Worm (Caenorhabditis elegans) whole organism, young adult: ENCODE data around the gene nhr-230.

Experiments used
- F23B12.7 ChIP-seq: sonication (generic microtip); optimal IDR thresholded peaks from 2 replicates; lab custom pipeline; 2017; ENCODE audit warnings: missing genetic modification characterization, mild to moderate bottlenecking, missing compliant biosample characterization, antibody characterized with exemption, moderate library complexity; ENCODE audit not compliant: insufficient read depth
- F33H1.4 ChIP-seq: fragments of 200-800 bp; sonication (Bioruptor generic); IDR thresholded peaks from 2 replicates; pipeline ENCODE4 v1.3.6; 2022; ENCODE audit warnings: missing genetic modification reagents, missing genetic modification characterization, missing compliant biosample characterization
- F37B4.10 ChIP-seq: fragments of 200-800 bp; sonication (Bioruptor generic); IDR thresholded peaks from 2 replicates; pipeline ENCODE4 v1.3.6; 2022; ENCODE audit warnings: missing genetic modification characterization, missing compliant biosample characterization
- F55B11.4 ChIP-seq: sonication (generic microtip); optimal IDR thresholded peaks from 2 replicates; lab custom pipeline; 2016; ENCODE audit warnings: missing compliant biosample characterization, missing genetic modification characterization, borderline replicate concordance; ENCODE audit not compliant: insufficient read depth
- T26A5.8 ChIP-seq: sonication (generic microtip); optimal IDR thresholded peaks from 2 replicates; lab custom pipeline; 2016; ENCODE audit warnings: missing genetic modification characterization, missing compliant biosample characterization
- Y95B8A.8 ChIP-seq: fragments of 200-800 bp; sonication (Bioruptor generic); IDR thresholded peaks from 2 replicates; pipeline ENCODE4 v1.3.6; 2022; ENCODE audit warnings: missing genetic modification reagents, missing genetic modification characterization, missing compliant biosample characterization
- athp-1 ChIP-seq: sonication (generic microtip); optimal IDR thresholded peaks from 2 replicates; lab custom pipeline; 2017; ENCODE audit warnings: mild to moderate bottlenecking, missing genetic modification characterization, missing compliant biosample characterization
- cebp-1 ChIP-seq, 2 experiments: fragments of 200-800 bp in 1 of 2; sonication (Bioruptor generic) in 1 of 2; sonication (generic microtip) in 1 of 2; IDR thresholded peaks in 1 of 2; optimal IDR thresholded peaks in 1 of 2; 2 replicates each; pipeline versions ENCODE4 v1.3.6 to Lab custom; 2017 to 2022; ENCODE audit warnings: missing compliant biosample characterization in 2 of 2, missing genetic modification characterization in 2 of 2, mild to moderate bottlenecking in 1 of 2, missing genetic modification reagents in 1 of 2, moderate library complexity in 1 of 2
- cebp-2 ChIP-seq: fragments of 200-800 bp; sonication (Bioruptor generic); IDR thresholded peaks from 2 replicates; pipeline ENCODE4 v1.3.6; 2022; ENCODE audit warnings: missing genetic modification characterization, missing compliant biosample characterization
- ceh-79 ChIP-seq: sonication (generic microtip); optimal IDR thresholded peaks from 2 replicates; lab custom pipeline; 2017; ENCODE audit warnings: mild to moderate bottlenecking, missing genetic modification characterization, missing compliant biosample characterization
- chd-7 ChIP-seq: sonication (generic microtip); optimal IDR thresholded peaks from 2 replicates; lab custom pipeline; 2016; ENCODE audit warnings: mild to moderate bottlenecking, missing genetic modification characterization, moderate library complexity, missing compliant biosample characterization
- die-1 ChIP-seq: sonication (generic microtip); optimal IDR thresholded peaks from 2 replicates; lab custom pipeline; 2016; ENCODE audit warnings: missing genotype, mild to moderate bottlenecking, missing genetic modification characterization, missing compliant biosample characterization
- egrh-3 ChIP-seq: fragments of 200-800 bp; sonication (Bioruptor generic); IDR thresholded peaks from 2 replicates; pipeline ENCODE4 v1.3.6; 2022; ENCODE audit warnings: missing genetic modification reagents, missing genetic modification characterization, missing compliant biosample characterization
- gei-17 ChIP-seq: fragments of 200-800 bp; sonication (Bioruptor generic); optimal IDR thresholded peaks from 2 replicates; lab custom pipeline; 2018; ENCODE audit warnings: mild to moderate bottlenecking, missing genetic modification characterization, missing compliant biosample characterization
- hlh-26 ChIP-seq: fragments of 200-800 bp; sonication (Bioruptor generic); conservative IDR thresholded peaks from 2 replicates; pipeline ENCODE4 v1.3.6; 2022; ENCODE audit warnings: missing genetic modification reagents, missing genetic modification characterization, missing compliant biosample characterization
- hmg-1.2 ChIP-seq: fragments of 200-800 bp; sonication (Bioruptor generic); IDR thresholded peaks from 2 replicates; pipeline ENCODE4 v1.3.6; 2022; ENCODE audit warnings: missing genetic modification reagents, missing genetic modification characterization, missing compliant biosample characterization
- let-526 ChIP-seq: fragments of 200-800 bp; sonication (Bioruptor generic); IDR thresholded peaks from 2 replicates; pipeline ENCODE4 v1.3.6; 2022; ENCODE audit warnings: missing genetic modification reagents, missing genetic modification characterization, missing compliant biosample characterization
- let-607 ChIP-seq, 2 experiments: fragments of 200-800 bp in 1 of 2; sonication (Bioruptor generic) in 1 of 2; sonication (generic microtip) in 1 of 2; optimal IDR thresholded peaks; 2 replicates each; lab custom pipeline; 2016 to 2018; ENCODE audit warnings: mild to moderate bottlenecking in 2 of 2, missing compliant biosample characterization in 2 of 2, missing genetic modification characterization in 2 of 2, moderate library complexity in 2 of 2, missing genotype in 1 of 2
- lin-26 ChIP-seq: fragments of 200-800 bp; sonication (Bioruptor generic); IDR thresholded peaks from 2 replicates; pipeline ENCODE4 v1.3.6; 2022; ENCODE audit warnings: missing genetic modification reagents, missing genetic modification characterization, missing compliant biosample characterization
- lin-54 ChIP-seq: fragments of 200-800 bp; sonication (Bioruptor generic); optimal IDR thresholded peaks from 2 replicates; lab custom pipeline; 2018; ENCODE audit warnings: mild to moderate bottlenecking, missing genetic modification characterization, missing compliant biosample characterization
- madf-3 ChIP-seq: fragments of 200-800 bp; sonication (Bioruptor generic); IDR thresholded peaks from 2 replicates; pipeline ENCODE4 v1.3.6; 2022; ENCODE audit warnings: missing genetic modification reagents, missing genetic modification characterization, missing compliant biosample characterization
- nfya-1 ChIP-seq: sonication (generic microtip); optimal IDR thresholded peaks from 2 replicates; lab custom pipeline; 2017; ENCODE audit warnings: antibody characterized with exemption, missing compliant biosample characterization, missing genetic modification characterization, borderline replicate concordance; ENCODE audit not compliant: insufficient read depth
- nfya-2 ChIP-seq: fragments of 200-800 bp; sonication (Bioruptor generic); IDR thresholded peaks from 2 replicates; pipeline ENCODE4 v1.3.6; 2022; ENCODE audit warnings: missing genetic modification reagents, missing genetic modification characterization, missing compliant biosample characterization
- nfyb-1 ChIP-seq: fragments of 200-800 bp; sonication (Bioruptor generic); IDR thresholded peaks from 2 replicates; pipeline ENCODE4 v1.3.6; 2022; ENCODE audit warnings: missing genetic modification reagents, missing genetic modification characterization, missing compliant biosample characterization
- nhr-179 ChIP-seq: sonication (generic microtip); optimal IDR thresholded peaks from 2 replicates; lab custom pipeline; 2016; ENCODE audit warnings: mild to moderate bottlenecking, missing genetic modification characterization, missing compliant biosample characterization
- pha-4 ChIP-seq: fragments of 150-350 bp; sonication (generic microtip); optimal IDR thresholded peaks from 2 replicates; lab custom pipeline; 2014; ENCODE audit warnings: missing biosample characterization, missing genetic modification reagents, missing genetic modification characterization
- rpc-1 ChIP-seq, 2 experiments: fragments of 150-350 bp in 1 of 2; sonication (generic microtip) in 1 of 2; optimal IDR thresholded peaks; 2 replicates each; lab custom pipeline; 2014 to 2018; ENCODE audit warnings: missing biosample characterization in 1 of 2, missing genetic modification characterization in 1 of 2, missing genetic modification reagents in 1 of 2, missing genotype in 1 of 2
- snpc-1.3 ChIP-seq: sonication (generic microtip); optimal IDR thresholded peaks from 2 replicates; lab custom pipeline; 2017; ENCODE audit warnings: missing genetic modification characterization, mild to moderate bottlenecking, missing compliant biosample characterization, antibody characterized with exemption, moderate library complexity, missing genotype, missing genetic modification reagents; ENCODE audit not compliant: insufficient read depth
- tbp1 ChIP-seq: fragments of 200-800 bp; sonication (Bioruptor generic); optimal IDR thresholded peaks from 2 replicates; lab custom pipeline; 2018; ENCODE audit warnings: mild to moderate bottlenecking, missing genetic modification characterization, missing compliant biosample characterization
- tbx-9 ChIP-seq: sonication (generic microtip); optimal IDR thresholded peaks from 2 replicates; lab custom pipeline; 2016; ENCODE audit warnings: borderline replicate concordance, missing genetic modification characterization, inconsistent platforms, missing compliant biosample characterization
- ztf-3 ChIP-seq: fragments of 200-800 bp; sonication (Bioruptor generic); optimal IDR thresholded peaks from 2 replicates; lab custom pipeline; 2018; ENCODE audit warnings: mild to moderate bottlenecking, missing genetic modification characterization, missing compliant biosample characterization

Gene nhr-230

ce11 chrV:18842468-18842867 lies 4.1 kb upstream of the nhr-230 start:
- TF ChIP-seq egrh-3 (GFP tag; lab: Robert Waterston, UW), result no peak
- TF ChIP-seq pha-4 (tag; lab: Kevin White, UChicago), result no peak
- TF ChIP-seq lin-54 (GFP tag; lab: Kevin White, UChicago), result no peak

DNA sequence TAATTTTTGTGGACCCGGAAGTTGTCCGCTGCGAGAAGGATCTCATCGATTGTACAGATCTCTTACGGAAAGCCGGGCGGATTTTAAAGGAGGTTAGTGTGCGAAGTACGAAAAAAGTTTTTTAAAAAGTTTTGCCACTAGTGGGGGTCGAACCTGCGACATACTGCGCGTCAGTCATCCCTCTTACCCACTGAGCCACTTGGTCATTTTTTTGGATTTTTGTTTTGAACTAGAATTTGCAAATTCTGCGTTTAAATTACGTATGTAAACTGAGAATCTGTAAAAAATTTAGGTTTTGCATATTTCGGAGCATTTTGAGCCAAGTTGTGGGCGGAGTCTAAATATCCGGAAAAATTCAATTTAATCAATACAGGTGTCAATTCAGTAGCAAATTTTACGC lies 2.0 kb downstream of the nhr-230 start:
- TF ChIP-seq rpc-1 (optimal IDR thresholded peaks at IDR 0.05; lab: Kevin White, UChicago) (peak; percentile 14), rpc-1 (tag; optimal IDR thresholded peaks at IDR 0.05; lab: Kevin White, UChicago) (peak; percentile 58), tbp1 (GFP tag; lab: Kevin White, UChicago) (peak; percentile 71), nfya-1 (tag; lab: Kevin White, UChicago) (no peak)

DNA sequence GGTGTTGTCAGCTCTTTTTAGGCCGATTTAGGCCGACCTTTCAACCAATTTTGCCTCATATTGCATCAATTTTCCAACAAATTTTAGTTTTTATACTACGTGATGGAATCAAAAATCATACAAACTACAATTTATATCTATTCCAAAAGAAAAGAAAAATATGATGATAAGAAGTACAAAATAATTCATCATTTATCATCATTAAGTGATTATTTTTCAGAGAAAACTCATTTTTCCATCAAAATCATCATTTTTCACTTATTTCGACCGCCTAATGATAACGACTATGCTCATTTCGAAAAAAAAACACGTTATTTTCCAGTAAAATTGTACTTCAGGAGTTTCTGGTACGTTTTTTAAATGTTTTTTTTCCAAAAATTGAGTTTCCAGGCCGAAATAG lies 8.2 kb downstream of the nhr-230 start:
- TF ChIP-seq lin-26 (GFP tag; lab: Robert Waterston, UW), result no peak
- TF ChIP-seq ceh-79 (tag; lab: Kevin White, UChicago), result no peak
- no peak for TF ChIP-seq cebp-1 (GFP tag; IDR thresholded peaks at IDR 0.05; lab: Robert Waterston, UW)
- TF ChIP-seq cebp-1 (tag; optimal IDR thresholded peaks at IDR 0.05; lab: Kevin White, UChicago), result no peak
- no peak for TF ChIP-seq madf-3 (GFP tag; lab: Robert Waterston, UW)
- no peak for TF ChIP-seq ztf-3 (GFP tag; lab: Kevin White, UChicago)
- no peak for TF ChIP-seq F55B11.4
- TF ChIP-seq F37B4.10 (GFP tag; lab: Robert Waterston, UW), result no peak
- no peak for TF ChIP-seq athp-1 (tag; lab: Kevin White, UChicago)
- TF ChIP-seq nhr-179 (tag; lab: Kevin White, UChicago), result no peak

ce11 chrV:18859121-18859520 lies 12.5 kb downstream of the nhr-230 start, which contains the start of gene wars-1:
TSS of gene wars-1 (minus strand) at chrV:18859221.
- TF ChIP-seq let-526 (GFP tag; lab: Robert Waterston, UW) (no peak), chd-7 (no peak), die-1 (tag; lab: Kevin White, UChicago) (no peak), tbx-9 (tag; lab: Kevin White, UChicago) (no peak), F33H1.4 (GFP tag; lab: Robert Waterston, UW) (no peak), F23B12.7 (tag; lab: Kevin White, UChicago) (no peak), hmg-1.2 (no peak), T26A5.8 (tag; lab: Kevin White, UChicago) (no peak), nfyb-1 (GFP tag; lab: Robert Waterston, UW) (no peak), snpc-1.3 (tag; lab: Kevin White, UChicago) (no peak), cebp-2 (GFP tag; lab: Robert Waterston, UW) (no peak), hlh-26 (GFP tag; lab: Robert Waterston, UW) (no peak), Y95B8A.8 (GFP tag; lab: Robert Waterston, UW) (no peak), let-607 (tag; optimal IDR thresholded peaks at IDR 0.05; lab: Kevin White, UChicago) (no peak), nfya-2 (GFP tag; lab: Robert Waterston, UW) (no peak), gei-17 (GFP tag; lab: Kevin White, UChicago) (no peak), egrh-3 (GFP tag; lab: Robert Waterston, UW) (no peak), ztf-3 (GFP tag; lab: Kevin White, UChicago) (no peak)
